Fruit fly (Drosophila melanogaster): ENCODE measurements around the gene Klp31E.

The Klp31E gene

DNA sequence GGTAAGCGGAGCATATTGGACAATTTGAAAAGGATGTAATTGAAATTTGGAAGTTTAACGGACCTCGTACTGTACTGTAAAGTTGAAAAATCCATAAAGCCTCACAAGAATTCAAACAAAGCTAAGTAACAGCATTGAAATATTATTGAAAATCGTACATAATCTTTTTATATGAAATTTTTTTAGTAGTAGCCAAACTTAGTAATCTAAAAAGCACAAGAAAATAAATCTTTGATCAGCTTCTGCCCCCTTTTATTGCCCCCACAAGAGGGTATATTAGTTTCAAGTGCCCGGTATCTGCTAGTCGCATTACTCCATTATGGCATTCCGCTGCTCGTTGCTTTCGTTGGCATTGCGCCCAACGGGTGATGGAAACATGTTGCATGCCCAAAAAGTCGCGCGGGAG is 53.1 kb downstream of the Klp31E start (continued):
- TF ChIP-seq Hmr (GFP tag; optimal IDR thresholded peaks at IDR 0.05), result no peak
- peak; percentile 76 for TF ChIP-seq Oli (tag; optimal IDR thresholded peaks at IDR 0.05)
- TF ChIP-seq CG2875 (GFP tag; optimal IDR thresholded peaks at IDR 0.05), result peak; percentile 60
- no peak for TF ChIP-seq Dip2 (GFP tag; IDR thresholded peaks at IDR 0.05)
- TF ChIP-seq CG10274 (GFP tag; optimal IDR thresholded peaks at IDR 0.05), result peak; percentile 28
- no peak for TF ChIP-seq CG10543 (GFP tag; optimal IDR thresholded peaks at IDR 0.05)
- peak; percentile 32 for TF ChIP-seq CG6654 (GFP tag; optimal IDR thresholded peaks at IDR 0.05)
- no peak for TF ChIP-seq mld (GFP tag; IDR thresholded peaks at IDR 0.05; ENCODE audit: partially characterized antibody)
- TF ChIP-seq NFAT (GFP tag; IDR thresholded peaks at IDR 0.05), result peak; percentile 14; the same call in 1 of the 2 replicates
- peak; percentile 49 for TF ChIP-seq CG10654 (GFP tag; optimal IDR thresholded peaks at IDR 0.05)
- TF ChIP-seq disco-r (GFP tag; optimal IDR thresholded peaks at IDR 0.05), result peak; percentile 18
- TF ChIP-seq E2f2 (GFP tag; IDR thresholded peaks at IDR 0.05), result 0 out of 2 replicates have a peak, but pooled peaks have one; percentile 30
- peak; percentile 17 for TF ChIP-seq CG2202 (tag; optimal IDR thresholded peaks at IDR 0.05)
- TF ChIP-seq Sox102F (GFP tag; optimal IDR thresholded peaks at IDR 0.05), result peak; percentile 66
- peak; percentile 61 for TF ChIP-seq CG6813 (GFP tag; optimal IDR thresholded peaks at IDR 0.05)
- peak; percentile 12 for TF ChIP-seq CG33557 (GFP tag; optimal IDR thresholded peaks at IDR 0.05)
- no peak for TF ChIP-seq CG4730 (GFP tag; IDR thresholded peaks at IDR 0.05)
- TF ChIP-seq CrebB (tag; optimal IDR thresholded peaks at IDR 0.05), result no peak
- peak; percentile 28 for TF ChIP-seq Mes4 (GFP tag; optimal IDR thresholded peaks at IDR 0.05)
- peak; percentile 2 for TF ChIP-seq CG10147 (GFP tag; optimal IDR thresholded peaks at IDR 0.05)
- peak; percentile 14 for TF ChIP-seq CG1647 (GFP tag; optimal IDR thresholded peaks at IDR 0.05)
- peak; percentile 74 for TF ChIP-seq fd96Cb (tag; optimal IDR thresholded peaks at IDR 0.05)
- TF ChIP-seq CG12104 (GFP tag; optimal IDR thresholded peaks at IDR 0.05), result peak; percentile 57
- peak; percentile 48 for TF ChIP-seq cwo (GFP tag; optimal IDR thresholded peaks at IDR 0.05)
- no peak; the same call in 1 of the 2 replicates for TF ChIP-seq danr (GFP tag; IDR thresholded peaks at IDR 0.05)
- no peak for TF ChIP-seq kni (GFP tag; optimal IDR thresholded peaks at IDR 0.05)
- peak; percentile 57 for TF ChIP-seq nau (GFP tag; optimal IDR thresholded peaks at IDR 0.05)
- TF ChIP-seq pros (GFP tag; optimal IDR thresholded peaks at IDR 0.05), result no peak
- TF ChIP-seq usp (GFP tag; optimal IDR thresholded peaks at IDR 0.05), result no peak
- TF ChIP-seq CG14860 (GFP tag; IDR thresholded peaks at IDR 0.05; ENCODE audit: partially characterized antibody), result no peak
- no peak; the same call in 1 of the 2 replicates for TF ChIP-seq CG10959 (GFP tag; IDR thresholded peaks at IDR 0.05)
- no peak for TF ChIP-seq unc-4 (GFP tag; IDR thresholded peaks at IDR 0.05; ENCODE audit: partially characterized antibody)
- TF ChIP-seq eve (GFP tag; optimal IDR thresholded peaks at IDR 0.05), result peak in 1 of 2 experiments; percentile 87
- TF ChIP-seq pum (GFP tag; optimal IDR thresholded peaks at IDR 0.05), result peak; percentile 53
- TF ChIP-seq CG6254 (GFP tag; optimal IDR thresholded peaks at IDR 0.05), result peak; percentile 65
- TF ChIP-seq ara (GFP tag; IDR thresholded peaks at IDR 0.05), result peak; percentile 63; the same call in 1 of the 2 replicates
- peak; percentile 62 for TF ChIP-seq CG5245 (GFP tag; optimal IDR thresholded peaks at IDR 0.05)
- TF ChIP-seq BtbVII (GFP tag; optimal IDR thresholded peaks at IDR 0.05), result peak; percentile 46
- TF ChIP-seq vnd (GFP tag; IDR thresholded peaks at IDR 0.05; ENCODE audit: partially characterized antibody), result no peak
- TF ChIP-seq ken (GFP tag; IDR thresholded peaks at IDR 0.05), result no peak
- TF ChIP-seq nmo (GFP tag; optimal IDR thresholded peaks at IDR 0.05), result peak; percentile 89
- TF ChIP-seq crc (GFP tag; optimal IDR thresholded peaks at IDR 0.05), result no peak
- no peak for TF ChIP-seq CG31224 (GFP tag; IDR thresholded peaks at IDR 0.05)
- TF ChIP-seq slbo (GFP tag; IDR thresholded peaks at IDR 0.05), result no peak; the same call in 1 of the 2 replicates
- TF ChIP-seq H2.0 (GFP tag; IDR thresholded peaks at IDR 0.05), result peak; percentile 23; the same call in 1 of the 2 replicates
- TF ChIP-seq zfh2 (GFP tag; optimal IDR thresholded peaks at IDR 0.05), result no peak
- TF ChIP-seq Lhr (GFP tag; optimal IDR thresholded peaks at IDR 0.05), result peak; percentile 16
- TF ChIP-seq gce (GFP tag; IDR thresholded peaks at IDR 0.05), result no peak
- TF ChIP-seq CG9215 (GFP tag; IDR thresholded peaks at IDR 0.05), result no peak
- no peak for TF ChIP-seq Dref (GFP tag; IDR thresholded peaks at IDR 0.05)

Data from whole organism, embryonic.